Fruit fly (Drosophila melanogaster): ENCODE results near the gene CG4957.

- no peak for TF ChIP-seq psq (optimal IDR thresholded peaks at IDR 0.05)
- TF ChIP-seq h (optimal IDR thresholded peaks at IDR 0.05) = no peak
- TF ChIP-seq Myc (optimal IDR thresholded peaks at IDR 0.05) = no peak
- no peak for TF ChIP-seq insv (optimal IDR thresholded peaks at IDR 0.05)
- no peak for TF ChIP-seq Sin3A (optimal IDR thresholded peaks at IDR 0.05)
- TF ChIP-seq ttk (optimal IDR thresholded peaks at IDR 0.05) = no peak
These were observed 42.4 kb upstream of the CG4957 start for dm6 chr2L:10226213-10226723.

Measured in Kc167 (cell line).